Fruit fly (Drosophila melanogaster) whole organism, wandering third instar larva: ENCODE results near the gene kdn.

Source experiments
- Abd-B ChIP-seq: fragments of >200 bp; optimal IDR thresholded peaks from 2 replicates; lab custom pipeline; 2017; ENCODE audit warnings: missing biosample characterization, missing genetic modification characterization
- Jra ChIP-seq: sonication (Bioruptor generic); optimal IDR thresholded peaks from 2 replicates; lab custom pipeline; 2016; ENCODE audit warnings: missing biosample characterization, missing genetic modification characterization
- N ChIP-seq: fragments of >200 bp; optimal IDR thresholded peaks from 2 replicates; lab custom pipeline; 2018; ENCODE audit warnings: missing biosample characterization, missing external identifiers, missing genetic modification characterization
- dl ChIP-seq, 2 experiments: fragments of 175-275, 200-275 bp in 1 of 2; fragments of 200-275 bp in 1 of 2; sonication (Bioruptor generic); optimal IDR thresholded peaks; lab custom pipeline; 2018; ENCODE audit warnings: mild to moderate bottlenecking in 2 of 2, missing biosample characterization in 2 of 2, missing genetic modification characterization in 2 of 2, moderate library complexity in 2 of 2; ENCODE audit not compliant: partially characterized antibody in 2 of 2, insufficient read depth in 1 of 2
- fru ChIP-seq: fragments of 200-800 bp; sonication (Bioruptor generic); optimal IDR thresholded peaks from 3 replicates; lab custom pipeline; 2016; ENCODE audit warnings: missing biosample characterization, mild to moderate bottlenecking, missing genetic modification characterization

DNA sequence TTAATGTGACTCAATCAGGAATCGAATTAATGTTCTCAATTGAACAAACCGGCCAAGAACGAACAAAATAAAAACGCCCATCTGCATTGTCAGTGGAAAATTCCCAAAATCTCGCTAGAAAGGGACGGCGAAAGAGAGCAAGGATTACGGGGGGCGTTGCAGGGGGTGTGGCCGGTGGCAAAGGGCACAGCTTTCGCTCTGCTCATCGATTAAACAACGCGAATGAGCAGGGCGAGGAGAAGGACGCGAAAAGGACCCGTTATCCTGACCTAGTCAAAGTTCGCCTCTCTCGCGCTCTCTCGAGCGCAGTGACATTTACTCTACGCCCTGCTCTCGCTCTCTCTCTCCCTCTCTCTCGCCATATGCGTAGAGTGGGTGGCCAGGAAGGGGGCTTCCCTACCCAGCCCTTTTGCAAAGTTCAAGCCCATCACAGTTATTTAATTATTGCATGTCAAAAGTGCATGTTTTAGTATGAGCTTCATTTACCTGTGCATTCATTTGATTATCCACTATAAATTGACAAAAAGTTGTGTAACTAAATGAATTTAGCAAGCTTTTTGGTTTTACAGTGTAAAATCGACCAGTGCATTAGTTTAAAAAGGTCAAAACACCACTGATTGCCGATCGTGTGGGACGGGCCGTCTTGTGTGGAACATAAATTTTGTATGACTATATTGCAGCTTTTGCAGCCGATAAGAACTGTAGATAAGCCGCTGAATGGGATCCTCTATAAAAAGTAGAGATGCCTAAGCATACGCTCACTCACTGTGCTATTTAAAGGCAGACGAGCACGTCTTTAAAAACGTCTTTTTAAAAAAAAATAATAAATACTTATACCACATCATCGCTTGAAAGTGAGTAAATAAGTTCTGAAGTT lies 11.5 kb upstream of the kdn start:
- TF ChIP-seq dl (GFP tag; optimal IDR thresholded peaks at IDR 0.05; lab: Kevin White, UChicago; ENCODE audit: insufficient read depth in 1 of 2, partially characterized antibody in 2 of 2) (peak; percentile 14 to 47), fru (peak; percentile 57), Jra (no peak), N (no peak), Abd-B (GFP tag; lab: Kevin White, UChicago) (no peak)
